Fruit fly (Drosophila melanogaster) whole organism, embryonic: ENCODE results near the gene CG14511.
A peak's percentile ranks its signal among the peaks of the same experiment; 100 is the strongest.

Source experiments
- C15 ChIP-seq: fragments of 200-800 bp; sonication (Bioruptor generic); IDR thresholded peaks from 3 replicates; pipeline ENCODE4 v1.3.6; 2022; ENCODE audit warnings: missing biosample characterization, missing genetic modification characterization
- CG10979 ChIP-seq: fragments of 200-800 bp; sonication (Bioruptor generic); optimal IDR thresholded peaks from 2 replicates; lab custom pipeline; 2018; ENCODE audit warnings: missing biosample characterization, mild to moderate bottlenecking, missing genetic modification characterization, moderate library complexity
- CG11696 ChIP-seq: fragments of 200-800 bp; sonication (Bioruptor generic); IDR thresholded peaks from 2 replicates; pipeline ENCODE4 v1.3.6; 2022; ENCODE audit warnings: missing biosample characterization, missing genetic modification characterization
- CG13894 ChIP-seq: fragments of 200-800 bp; sonication (Bioruptor generic); optimal IDR thresholded peaks from 3 replicates; lab custom pipeline; 2018; ENCODE audit warnings: missing biosample characterization, mild to moderate bottlenecking, missing genetic modification characterization, moderate library complexity
- CG16779 ChIP-seq: fragments of 200-800 bp; sonication (Bioruptor generic); IDR thresholded peaks from 2 replicates; pipeline ENCODE4 v1.3.6; 2022; ENCODE audit warnings: missing biosample characterization, missing genetic modification characterization
- CG16863 ChIP-seq: fragments of 200-800 bp; sonication (Bioruptor generic); optimal IDR thresholded peaks from 3 replicates; lab custom pipeline; 2016; ENCODE audit warnings: missing biosample characterization, missing genetic modification characterization
- CG1832 ChIP-seq: fragments of 200-800 bp; sonication (Bioruptor generic); optimal IDR thresholded peaks from 2 replicates; lab custom pipeline; 2017; ENCODE audit warnings: missing biosample characterization, mild to moderate bottlenecking, missing genetic modification characterization, inconsistent platforms
- CG31441 ChIP-seq: fragments of 200-800 bp; sonication (Bioruptor generic); IDR thresholded peaks from 2 replicates; pipeline ENCODE4 v1.3.6; 2022; ENCODE audit warnings: missing biosample characterization, missing genetic modification characterization
- CG3163 ChIP-seq: fragments of 200-800 bp; sonication (Bioruptor generic); optimal IDR thresholded peaks from 3 replicates; lab custom pipeline; 2016; ENCODE audit warnings: missing biosample characterization, missing genetic modification characterization
- CG32767 ChIP-seq: fragments of 200-800 bp; sonication (Bioruptor generic); IDR thresholded peaks from 2 replicates; pipeline ENCODE4 v1.3.6; 2022; ENCODE audit warnings: missing biosample characterization, missing genetic modification characterization
- CG33213 ChIP-seq: fragments of 200-800 bp; sonication (Bioruptor generic); optimal IDR thresholded peaks from 3 replicates; lab custom pipeline; 2016; ENCODE audit warnings: missing biosample characterization, missing genetic modification characterization
- CG34422 ChIP-seq: fragments of 200-800 bp; sonication (Bioruptor generic); IDR thresholded peaks from 3 replicates; pipeline ENCODE4 v1.3.6; 2022; ENCODE audit warnings: missing biosample characterization, missing genetic modification characterization
- CG4404 ChIP-seq: fragments of 200-800 bp; sonication (Bioruptor generic); IDR thresholded peaks from 2 replicates; pipeline ENCODE4 v1.3.6; 2022; ENCODE audit warnings: missing biosample characterization, missing genetic modification characterization
- CG5180 ChIP-seq: fragments of 200-800 bp; sonication (Bioruptor generic); optimal IDR thresholded peaks from 3 replicates; lab custom pipeline; 2017; ENCODE audit warnings: missing biosample characterization, missing genetic modification characterization, mild to moderate bottlenecking, moderate library complexity, missing genetic modification reagents
- CG5245 ChIP-seq: fragments of 200-800 bp; sonication (Bioruptor generic); optimal IDR thresholded peaks from 3 replicates; lab custom pipeline; 2016; ENCODE audit warnings: missing biosample characterization, missing genetic modification characterization
- CG7372 ChIP-seq: fragments of 200-800 bp; sonication (Bioruptor generic); IDR thresholded peaks from 2 replicates; pipeline ENCODE4 v1.3.6; 2022; ENCODE audit warnings: missing biosample characterization, missing genetic modification characterization
- CkIIα-i1 ChIP-seq: fragments of 200-800 bp; sonication (Bioruptor generic); IDR thresholded peaks from 2 replicates; pipeline ENCODE4 v1.3.6; 2022; ENCODE audit warnings: missing biosample characterization, missing genetic modification characterization
- CoRest ChIP-seq: fragments of 200-800 bp; sonication (Bioruptor generic); optimal IDR thresholded peaks from 3 replicates; lab custom pipeline; 2018; ENCODE audit warnings: missing biosample characterization, mild to moderate bottlenecking, missing genetic modification characterization, moderate library complexity
- Dfd ChIP-seq, 2 experiments: fragments of >200 bp; optimal IDR thresholded peaks; 2 replicates each; lab custom pipeline; 2017; ENCODE audit warnings: missing biosample characterization in 2 of 2, missing genetic modification characterization in 2 of 2
- Dref ChIP-seq: fragments of 200-800 bp; sonication (Bioruptor generic); IDR thresholded peaks from 2 replicates; pipeline ENCODE4 v1.3.6; 2022; ENCODE audit warnings: missing biosample characterization, missing genetic modification characterization
- HLH4C ChIP-seq: fragments of 200-800 bp; sonication (Bioruptor generic); IDR thresholded peaks from 3 replicates; pipeline ENCODE4 v1.3.6; 2022; ENCODE audit warnings: missing biosample characterization, missing genetic modification characterization; ENCODE audit not compliant: partially characterized antibody
- Hr51 ChIP-seq, 2 experiments: fragments of 200-800 bp; sonication (Bioruptor generic); optimal IDR thresholded peaks; 2 replicates in 1 of 2; 3 replicates in 1 of 2; lab custom pipeline; 2016 to 2018; ENCODE audit warnings: missing biosample characterization in 2 of 2, missing genetic modification characterization in 2 of 2, mild to moderate bottlenecking in 1 of 2, moderate library complexity in 1 of 2
- Lpt ChIP-seq: fragments of >200 bp; optimal IDR thresholded peaks from 2 replicates; lab custom pipeline; 2018; ENCODE audit warnings: missing biosample characterization, missing genetic modification characterization
- Max ChIP-seq: fragments of 200-800 bp; sonication (Bioruptor generic); optimal IDR thresholded peaks from 2 replicates; lab custom pipeline; 2016; ENCODE audit warnings: missing biosample characterization, mild to moderate bottlenecking, missing genetic modification characterization
- Mes4 ChIP-seq: fragments of 200-800 bp; sonication (Bioruptor generic); optimal IDR thresholded peaks from 2 replicates; lab custom pipeline; 2016; ENCODE audit warnings: missing biosample characterization, missing genetic modification characterization
- Oli ChIP-seq: fragments of 200-800 bp; sonication (Bioruptor generic); optimal IDR thresholded peaks from 2 replicates; lab custom pipeline; 2018; ENCODE audit warnings: missing biosample characterization, mild to moderate bottlenecking, missing genetic modification characterization, moderate library complexity
- Opbp ChIP-seq: fragments of 200-800 bp; sonication (Bioruptor generic); IDR thresholded peaks from 3 replicates; pipeline ENCODE4 v1.3.6; 2022; ENCODE audit warnings: missing biosample characterization, missing genetic modification characterization; ENCODE audit not compliant: partially characterized antibody
- Optix ChIP-seq: fragments of 200-800 bp; sonication (Bioruptor generic); IDR thresholded peaks from 3 replicates; pipeline ENCODE4 v1.3.6; 2022; ENCODE audit warnings: missing biosample characterization, missing genetic modification characterization
- Six4 ChIP-seq: fragments of 200-800 bp; sonication (Bioruptor generic); optimal IDR thresholded peaks from 2 replicates; lab custom pipeline; 2016; ENCODE audit warnings: missing biosample characterization, missing genetic modification characterization
- Trl ChIP-seq, 3 experiments: fragments of >200 bp in 2 of 3; fragments of 200-800 bp in 1 of 3; sonication (Bioruptor generic) in 1 of 3; optimal IDR thresholded peaks; 2 replicates in 1 of 3; 3 replicates in 2 of 3; lab custom pipeline; 2016 to 2017; ENCODE audit warnings: missing biosample characterization in 1 of 3, missing genetic modification characterization in 1 of 3
- aop ChIP-seq: fragments of 200-800 bp; sonication (Bioruptor generic); IDR thresholded peaks from 2 replicates; pipeline ENCODE4 v1.3.6; 2022; ENCODE audit warnings: missing biosample characterization, missing genetic modification characterization
- bab2 ChIP-seq: fragments of 200-800 bp; sonication (Bioruptor generic); optimal IDR thresholded peaks from 2 replicates; lab custom pipeline; 2016; ENCODE audit warnings: missing biosample characterization, missing genetic modification characterization
- bigmax ChIP-seq: fragments of 200-800 bp; sonication (Bioruptor generic); optimal IDR thresholded peaks from 2 replicates; lab custom pipeline; 2018; ENCODE audit warnings: missing biosample characterization, mild to moderate bottlenecking, missing genetic modification characterization
- br ChIP-seq: fragments of >200 bp; optimal IDR thresholded peaks from 2 replicates; lab custom pipeline; 2017
- chif ChIP-seq, 2 experiments: fragments of 200-800 bp; sonication (Bioruptor generic); optimal IDR thresholded peaks; 3 replicates each; lab custom pipeline; 2016; ENCODE audit warnings: missing biosample characterization in 2 of 2, missing genetic modification characterization in 2 of 2
- chm ChIP-seq: fragments of 200-800 bp; sonication (Bioruptor generic); IDR thresholded peaks from 2 replicates; pipeline ENCODE4 v1.3.6; 2022; ENCODE audit warnings: missing biosample characterization, missing genetic modification characterization
- en ChIP-seq: fragments of 200-800 bp; sonication (Bioruptor generic); optimal IDR thresholded peaks from 2 replicates; lab custom pipeline; 2016; ENCODE audit warnings: missing biosample characterization, missing genetic modification characterization
- ewg ChIP-seq: fragments of 200-800 bp; sonication (Bioruptor generic); optimal IDR thresholded peaks from 3 replicates; lab custom pipeline; 2017; ENCODE audit warnings: mild to moderate bottlenecking, missing biosample characterization, missing genetic modification reagents, missing genetic modification characterization
- fru ChIP-seq: fragments of >200 bp; optimal IDR thresholded peaks from 2 replicates; lab custom pipeline; 2017
- gsb ChIP-seq: fragments of 200-800 bp; sonication (Bioruptor generic); IDR thresholded peaks from 2 replicates; pipeline ENCODE4 v1.3.6; 2022; ENCODE audit warnings: missing biosample characterization, missing genetic modification characterization
- nerfin-1 ChIP-seq: fragments of 200-800 bp; sonication (Bioruptor generic); optimal IDR thresholded peaks from 3 replicates; lab custom pipeline; 2019; ENCODE audit warnings: missing biosample characterization, mild to moderate bottlenecking, missing genetic modification characterization, moderate library complexity
- nmo ChIP-seq: fragments of 200-800 bp; sonication (Bioruptor generic); optimal IDR thresholded peaks from 2 replicates; lab custom pipeline; 2018; ENCODE audit warnings: missing biosample characterization, mild to moderate bottlenecking, missing genetic modification characterization, moderate library complexity
- org-1 ChIP-seq: fragments of 200-800 bp; sonication (Bioruptor generic); optimal IDR thresholded peaks from 2 replicates; lab custom pipeline; 2017; ENCODE audit warnings: missing biosample characterization, missing genetic modification characterization
- pb ChIP-seq: fragments of 200-800 bp; sonication (Bioruptor generic); optimal IDR thresholded peaks from 3 replicates; lab custom pipeline; 2016; ENCODE audit warnings: missing biosample characterization, missing genetic modification characterization
- sd ChIP-seq: fragments of 200-800 bp; sonication (Bioruptor generic); optimal IDR thresholded peaks from 3 replicates; lab custom pipeline; 2018; ENCODE audit warnings: missing biosample characterization, mild to moderate bottlenecking, missing genetic modification characterization, moderate library complexity
- sr ChIP-seq: fragments of 200-800 bp; sonication (Bioruptor generic); IDR thresholded peaks from 3 replicates; pipeline ENCODE4 v1.3.6; 2022; ENCODE audit warnings: missing biosample characterization, missing genetic modification characterization
- ssp ChIP-seq: fragments of 200-800 bp; sonication (Bioruptor generic); IDR thresholded peaks from 2 replicates; pipeline ENCODE4 v1.3.6; 2022; ENCODE audit warnings: missing biosample characterization, missing genetic modification characterization
- toy ChIP-seq: fragments of 200-800 bp; sonication (Bioruptor generic); IDR thresholded peaks from 2 replicates; pipeline ENCODE4 v1.3.6; 2022; ENCODE audit warnings: missing biosample characterization, missing genetic modification characterization
- unpg ChIP-seq: fragments of 200-800 bp; sonication (Bioruptor generic); optimal IDR thresholded peaks from 3 replicates; lab custom pipeline; 2018; ENCODE audit warnings: missing biosample characterization, mild to moderate bottlenecking, missing genetic modification characterization, moderate library complexity
- wdn ChIP-seq: fragments of 200-800 bp; sonication (Bioruptor generic); IDR thresholded peaks from 2 replicates; pipeline ENCODE4 v1.3.6; 2022; ENCODE audit warnings: missing biosample characterization, missing genetic modification characterization
- yki ChIP-seq: fragments of >200 bp; optimal IDR thresholded peaks from 3 replicates; lab custom pipeline; 2018
- zfh2 ChIP-seq: fragments of 200-800 bp; sonication (Bioruptor generic); optimal IDR thresholded peaks from 2 replicates; lab custom pipeline; 2016; ENCODE audit warnings: missing biosample characterization, missing genetic modification characterization

CG14511 gene

dm6 chr3R:29153197-29153644 lies 6.5 kb upstream of the CG14511 start, which contains the start of the genes Slbp and Rpn2 (continued):
- TF ChIP-seq aop: no peak
- TF ChIP-seq CG5245 (GFP tag; lab: Kevin White, UChicago): no peak
- TF ChIP-seq sr (GFP tag; lab: Robert Waterston, UW): no peak
- TF ChIP-seq C15 (GFP tag; lab: Robert Waterston, UW): no peak
- TF ChIP-seq Lpt (GFP tag; lab: Kevin White, UChicago): no peak
- no peak for TF ChIP-seq Oli
- no peak for TF ChIP-seq gsb (GFP tag; lab: Robert Waterston, UW)
- TF ChIP-seq CG13894 (tag; lab: Kevin White, UChicago): no peak
- no peak for TF ChIP-seq Trl (optimal IDR thresholded peaks at IDR 0.05; lab: Kevin White, UChicago)
- TF ChIP-seq Trl (GFP tag; optimal IDR thresholded peaks at IDR 0.05; lab: Kevin White, UChicago): peak; percentile 42
- 0 out of 2 replicates have a peak, but pooled peaks have one; percentile 20 for TF ChIP-seq CG31441 (GFP tag; lab: Robert Waterston, UW)
- peak; percentile 59 for TF ChIP-seq CG3163 (GFP tag; lab: Kevin White, UChicago)
- TF ChIP-seq CG10979 (tag; lab: Kevin White, UChicago): peak; percentile 13
- TF ChIP-seq Opbp (GFP tag; lab: Robert Waterston, UW): peak; percentile 88
- TF ChIP-seq Max (GFP tag; lab: Kevin White, UChicago): peak; percentile 43
- no peak for TF ChIP-seq bigmax (GFP tag; lab: Kevin White, UChicago)
- 0 out of 2 replicates have a peak, but pooled peaks have one; percentile 9 for TF ChIP-seq CG32767 (GFP tag; lab: Robert Waterston, UW)
- TF ChIP-seq Hr51 (GFP tag; optimal IDR thresholded peaks at IDR 0.05; lab: Kevin White, UChicago): peak; percentile 6 to 37
- TF ChIP-seq CG11696: no peak
- TF ChIP-seq unpg (GFP tag; lab: Kevin White, UChicago): peak; percentile 39
- TF ChIP-seq Optix (GFP tag; lab: Robert Waterston, UW): no peak
- no peak for TF ChIP-seq toy (GFP tag; lab: Robert Waterston, UW)
- no peak for TF ChIP-seq pb (GFP tag; lab: Kevin White, UChicago)
- peak; percentile 88 for TF ChIP-seq Dref (GFP tag; lab: Robert Waterston, UW)
- peak; percentile 47; the same call in 2 of the 3 replicates for TF ChIP-seq CG34422 (GFP tag; lab: Robert Waterston, UW)
- TF ChIP-seq CG33213 (GFP tag; lab: Kevin White, UChicago): peak; percentile 67
- no peak for TF ChIP-seq wdn (GFP tag; lab: Robert Waterston, UW)
- TF ChIP-seq chif (GFP tag; optimal IDR thresholded peaks at IDR 0.05; lab: Kevin White, UChicago): peak; percentile 20 to 36
- TF ChIP-seq bab2: peak; percentile 34
- TF ChIP-seq zfh2 (GFP tag; lab: Kevin White, UChicago): peak; percentile 66
- TF ChIP-seq Six4 (GFP tag; lab: Kevin White, UChicago): no peak
- no peak for TF ChIP-seq yki (lab: Kevin White, UChicago)
- no peak for TF ChIP-seq CG4404 (GFP tag; lab: Robert Waterston, UW)
- peak; percentile 33 for TF ChIP-seq CG16863 (GFP tag; lab: Kevin White, UChicago)
- peak; percentile 74 for TF ChIP-seq ewg
- no peak for TF ChIP-seq chm (GFP tag; lab: Robert Waterston, UW)
- TF ChIP-seq ssp (GFP tag; lab: Robert Waterston, UW): peak; percentile 34; the same call in 1 of the 2 replicates
- no peak for TF ChIP-seq sd (tag; lab: Kevin White, UChicago)
- TF ChIP-seq br (lab: Kevin White, UChicago): no peak
- no peak for TF ChIP-seq CG16779
- TF ChIP-seq nerfin-1 (tag; lab: Kevin White, UChicago): peak; percentile 29
- no peak for TF ChIP-seq Dfd (GFP tag; optimal IDR thresholded peaks at IDR 0.05; lab: Kevin White, UChicago)
- peak; percentile 50 for TF ChIP-seq CoRest (tag; lab: Kevin White, UChicago)
- peak; percentile 15 for TF ChIP-seq en
- peak; percentile 74 for TF ChIP-seq nmo (GFP tag; lab: Kevin White, UChicago)
- no peak for TF ChIP-seq Mes4 (GFP tag; lab: Kevin White, UChicago)
- TF ChIP-seq CG7372 (GFP tag; lab: Robert Waterston, UW): no peak
- no peak for TF ChIP-seq CkIIα-i1
- TF ChIP-seq CG1832: no peak
- no peak for TF ChIP-seq CG5180 (GFP tag; lab: Kevin White, UChicago)
- no peak for TF ChIP-seq org-1 (GFP tag; lab: Kevin White, UChicago)
- peak; percentile 89 for TF ChIP-seq HLH4C
- TF ChIP-seq fru (lab: Kevin White, UChicago): no peak
